Fruit fly (Drosophila melanogaster): Measurements from ENCODE around the gene CG3448.

Gene CG3448

DNA sequence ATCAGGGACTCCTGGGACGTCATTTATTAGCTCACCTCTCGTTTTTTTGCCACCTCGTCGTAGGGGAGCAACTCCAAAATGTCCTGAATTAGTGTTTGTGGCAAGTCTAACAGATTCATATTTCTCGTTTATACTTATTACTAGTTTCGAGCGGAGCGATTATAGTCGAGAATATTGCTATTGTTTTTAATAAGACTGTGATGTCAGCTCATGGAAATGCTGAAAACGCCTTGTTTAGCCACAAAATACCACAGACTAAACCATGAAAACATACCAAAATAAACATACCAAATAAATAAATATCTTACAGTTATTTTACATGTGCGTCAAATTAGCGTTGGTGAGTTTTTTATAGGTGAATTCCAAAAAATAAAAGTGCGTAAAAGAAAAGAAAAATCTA, 36.2 kb upstream of the CG3448 start, which contains the start of gene pall:
TSS of gene pall (minus strand) at position 205 of the 400 bp plus-strand sequence.
- no peak for TF ChIP-seq Jra (GFP tag; optimal IDR thresholded peaks at IDR 0.05)
- no peak for TF ChIP-seq fru (GFP tag; optimal IDR thresholded peaks at IDR 0.05)
- TF ChIP-seq Sp1 (GFP tag; optimal IDR thresholded peaks at IDR 0.05), result no peak
- TF ChIP-seq Myc (optimal IDR thresholded peaks at IDR 0.05), result peak; percentile 48
- TF ChIP-seq Hr83 (GFP tag; optimal IDR thresholded peaks at IDR 0.05; ENCODE audit: poor library complexity, severe bottlenecking), result no peak
- no peak for TF ChIP-seq h (GFP tag; optimal IDR thresholded peaks at IDR 0.05)
- TF ChIP-seq Abd-B (GFP tag; optimal IDR thresholded peaks at IDR 0.05), result no peak
- no peak for TF ChIP-seq dsf (GFP tag; optimal IDR thresholded peaks at IDR 0.05; ENCODE audit: borderline replicate concordance)
- no peak for TF ChIP-seq CG9705 (GFP tag; optimal IDR thresholded peaks at IDR 0.05)
- TF ChIP-seq Rel (GFP tag; optimal IDR thresholded peaks at IDR 0.05), result no peak
- TF ChIP-seq Rel (tag; optimal IDR thresholded peaks at IDR 0.05), result peak; percentile 40
- no peak for TF ChIP-seq Mio (GFP tag; optimal IDR thresholded peaks at IDR 0.05)
- TF ChIP-seq GATAd (GFP tag; optimal IDR thresholded peaks at IDR 0.05), result no peak
- TF ChIP-seq OdsH (GFP tag; optimal IDR thresholded peaks at IDR 0.05), result no peak
- TF ChIP-seq foxo (GFP tag; optimal IDR thresholded peaks at IDR 0.05), result no peak
- no peak for TF ChIP-seq Hr78 (GFP tag; optimal IDR thresholded peaks at IDR 0.05)

DNA sequence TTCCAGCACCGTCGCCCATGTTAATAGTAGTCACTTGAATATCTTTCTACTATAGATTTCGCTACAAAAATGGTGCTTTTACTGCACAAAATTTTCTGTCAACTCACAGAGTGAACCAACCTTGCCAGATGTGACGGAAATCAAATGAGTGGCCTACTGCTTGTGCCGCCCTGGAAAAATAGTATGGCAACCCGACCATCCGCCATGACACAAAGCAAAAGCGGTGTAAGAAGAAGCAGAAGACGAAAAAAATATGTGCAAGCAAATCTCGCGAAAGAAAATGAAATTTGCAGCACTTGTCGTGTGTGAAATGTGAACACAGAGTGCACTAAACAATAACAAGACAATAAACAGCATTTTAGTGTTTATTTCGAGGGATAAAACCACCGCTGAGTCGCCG, 25.5 kb upstream of the CG3448 start, which contains the start of the genes Uch-L5 and Jarid2:
TSS of gene Uch-L5 (minus strand) at position 137 of the 400 bp plus-strand sequence.
TSS of gene Jarid2 (plus strand) at position 210 of the 400 bp plus-strand sequence.
- TF ChIP-seq dl (GFP tag; optimal IDR thresholded peaks at IDR 0.05; ENCODE audit: insufficient read depth in 1 of 2, partially characterized antibody in 2 of 2), result no peak
- no peak for TF ChIP-seq sage (GFP tag; optimal IDR thresholded peaks at IDR 0.05)
- peak; percentile 70 for TF ChIP-seq psq (GFP tag; optimal IDR thresholded peaks at IDR 0.05)
- peak; percentile 49 for TF ChIP-seq fru (GFP tag; optimal IDR thresholded peaks at IDR 0.05)
- TF ChIP-seq ey (GFP tag; optimal IDR thresholded peaks at IDR 0.05), result peak; percentile 47
- no peak for TF ChIP-seq GATAd (GFP tag; optimal IDR thresholded peaks at IDR 0.05)
- peak; percentile 35 for TF ChIP-seq OdsH (GFP tag; optimal IDR thresholded peaks at IDR 0.05)
- TF ChIP-seq h (GFP tag; optimal IDR thresholded peaks at IDR 0.05), result peak; percentile 66
- peak; percentile 83 for TF ChIP-seq Hr83 (GFP tag; optimal IDR thresholded peaks at IDR 0.05; ENCODE audit: poor library complexity, severe bottlenecking)
- TF ChIP-seq rgr (GFP tag; optimal IDR thresholded peaks at IDR 0.05), result peak; percentile 68
- TF ChIP-seq foxo (GFP tag; optimal IDR thresholded peaks at IDR 0.05), result peak in 1 of 2 experiments; percentile 78
- peak; percentile 48 for TF ChIP-seq HLH106 (tag; optimal IDR thresholded peaks at IDR 0.05)
- TF ChIP-seq Sp1 (GFP tag; optimal IDR thresholded peaks at IDR 0.05), result peak; percentile 55
- no peak for TF ChIP-seq Rel (GFP tag; optimal IDR thresholded peaks at IDR 0.05)
- TF ChIP-seq Rel (tag; optimal IDR thresholded peaks at IDR 0.05), result peak; percentile 51
- peak; percentile 37 for TF ChIP-seq CG9705 (GFP tag; optimal IDR thresholded peaks at IDR 0.05)

DNA sequence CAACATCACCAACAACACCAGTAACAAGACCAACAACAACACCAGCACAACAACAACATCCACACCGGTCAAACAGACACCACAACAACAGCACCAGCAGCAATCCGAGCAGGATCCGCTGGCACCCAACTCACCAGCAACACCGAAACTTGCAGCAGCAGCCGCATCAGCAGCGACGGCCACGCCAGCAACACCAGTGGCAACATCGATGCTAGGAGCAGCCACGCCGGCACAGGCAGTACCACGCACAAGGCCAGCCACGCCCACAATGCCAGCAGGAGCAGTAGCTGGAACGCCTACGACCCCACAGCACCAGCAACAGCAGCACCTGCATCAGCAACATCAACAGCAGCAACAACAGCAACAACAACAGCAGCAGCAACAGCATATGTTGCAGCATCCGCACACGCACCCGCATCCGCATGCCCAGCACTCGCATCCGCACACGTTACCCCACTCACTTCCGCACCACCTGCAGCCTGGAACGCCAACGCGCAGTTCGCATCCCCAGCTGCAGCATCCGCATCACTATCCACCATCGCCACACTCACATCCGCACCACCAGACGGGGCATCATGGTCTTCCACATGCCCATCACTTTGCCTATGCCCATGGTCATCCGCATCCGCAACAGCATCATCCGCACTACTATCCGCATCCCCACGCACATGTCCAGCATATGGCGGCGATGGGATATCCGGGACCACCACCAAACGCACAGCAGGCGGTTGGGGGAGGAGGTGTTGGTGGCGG, 20.0 kb upstream of the CG3448 start:
- TF ChIP-seq psq (GFP tag; optimal IDR thresholded peaks at IDR 0.05) (no peak), usp (GFP tag; optimal IDR thresholded peaks at IDR 0.05) (no peak), Dfd (GFP tag; optimal IDR thresholded peaks at IDR 0.05) (peak; percentile 92)

DNA sequence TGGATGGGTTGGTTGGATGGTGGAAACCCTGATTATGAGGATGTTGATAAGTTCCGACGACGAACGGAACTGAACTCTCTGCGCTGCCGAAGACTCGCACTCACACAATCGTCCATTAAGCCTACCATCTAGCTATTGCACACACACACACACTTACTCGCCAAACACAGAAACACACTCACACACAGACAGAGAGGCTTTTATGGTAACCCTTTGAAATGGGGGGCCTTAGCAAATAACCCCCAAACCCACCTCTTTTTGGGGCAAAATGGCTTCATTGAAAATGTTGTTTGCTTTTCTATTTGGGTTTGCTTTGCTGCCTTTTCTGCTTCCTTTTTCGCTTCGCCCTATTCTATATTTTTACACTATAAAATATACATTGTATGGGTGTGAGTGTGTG, 17.7 kb upstream of the CG3448 start:
- TF ChIP-seq CG9705 (GFP tag; optimal IDR thresholded peaks at IDR 0.05), result no peak

DNA sequence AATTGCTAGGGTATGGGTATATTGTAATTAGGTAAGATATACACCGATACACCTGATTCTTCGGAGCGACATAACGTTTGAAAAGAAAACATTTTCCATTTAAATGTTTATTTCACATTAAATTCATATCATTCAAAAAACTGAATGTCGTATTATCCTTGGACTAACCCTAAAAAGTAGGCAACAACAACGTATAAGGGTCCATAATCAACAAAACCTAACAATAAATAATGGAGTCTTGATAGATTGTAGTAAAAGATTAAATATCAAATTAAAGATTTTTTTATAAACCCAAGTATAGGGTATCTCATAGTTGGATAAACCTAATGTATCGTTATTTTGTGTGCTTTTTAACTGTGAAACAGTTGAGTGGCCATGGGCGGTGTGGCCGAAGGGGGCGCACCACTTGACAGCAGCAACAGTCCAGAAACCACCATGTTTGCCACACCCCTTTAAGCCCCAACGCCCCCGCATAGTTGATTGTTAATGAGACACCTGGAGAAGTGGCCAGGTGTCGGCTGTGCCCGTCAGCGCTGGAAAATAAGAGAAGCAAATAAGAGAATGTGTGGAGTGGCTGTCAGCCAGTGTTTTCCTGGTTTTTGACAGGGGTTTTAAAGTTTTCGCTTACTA, 17.0 kb upstream of the CG3448 start:
- TF ChIP-seq GATAd (GFP tag; optimal IDR thresholded peaks at IDR 0.05) (no peak), Vsx2 (GFP tag; optimal IDR thresholded peaks at IDR 0.05; ENCODE audit: partially characterized antibody) (no peak), tai (GFP tag; optimal IDR thresholded peaks at IDR 0.05) (no peak), foxo (GFP tag; optimal IDR thresholded peaks at IDR 0.05) (peak in 1 of 2 experiments; percentile 6), sage (GFP tag; optimal IDR thresholded peaks at IDR 0.05) (no peak), CrebA (GFP tag; optimal IDR thresholded peaks at IDR 0.05; ENCODE audit: borderline replicate concordance) (no peak), ey (GFP tag; optimal IDR thresholded peaks at IDR 0.05) (peak; percentile 30), Sp1 (GFP tag; optimal IDR thresholded peaks at IDR 0.05) (no peak), OdsH (GFP tag; optimal IDR thresholded peaks at IDR 0.05) (peak; percentile 18), CG32264 (GFP tag; optimal IDR thresholded peaks at IDR 0.05) (no peak), fru (GFP tag; optimal IDR thresholded peaks at IDR 0.05) (no peak), psq (GFP tag; optimal IDR thresholded peaks at IDR 0.05) (peak; percentile 27)

Measured in whole organism, wandering third instar larva.